Worm (Caenorhabditis elegans): ENCODE results near the gene tbx-31.

DNA sequence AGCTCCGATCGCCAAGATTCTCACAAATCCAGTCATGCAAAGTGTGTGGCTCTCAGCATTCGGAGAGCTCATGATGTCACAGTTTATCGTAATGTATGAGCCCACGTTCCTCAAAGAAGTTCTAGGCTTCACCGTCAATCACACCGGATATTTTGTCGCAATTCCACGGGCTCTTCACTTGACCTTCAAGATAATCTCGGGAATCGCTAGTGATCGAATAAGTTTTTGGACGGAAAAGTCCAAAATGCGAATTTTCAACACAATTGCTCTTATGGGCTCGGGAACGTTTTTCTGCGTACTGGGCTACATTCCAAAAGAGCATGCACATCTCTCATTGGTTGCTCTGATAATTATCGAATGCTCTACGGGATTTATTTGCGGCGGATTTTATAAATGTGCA lies 50.9 kb downstream of the tbx-31 start:
- TF ChIP-seq F26F4.8 (GFP tag; conservative IDR thresholded peaks at IDR 0.05) (no peak), skn-1 (tag; optimal IDR thresholded peaks at IDR 0.05) (no peak), mep-1 (tag; optimal IDR thresholded peaks at IDR 0.05) (no peak), Y48G9A.11 (GFP tag; IDR thresholded peaks at IDR 0.05) (no peak), F49E8.2 (tag; optimal IDR thresholded peaks at IDR 0.05; ENCODE audit: borderline replicate concordance) (no peak), egl-27 (tag; optimal IDR thresholded peaks at IDR 0.05) (no peak), pha-4 (GFP tag; IDR thresholded peaks at IDR 0.05) (no peak), pha-4 (tag; optimal IDR thresholded peaks at IDR 0.05) (no peak), rbr-2 (tag; optimal IDR thresholded peaks at IDR 0.05) (no peak), aha-1 (tag) (peak; percentile 79), unc-62 (GFP tag; optimal IDR thresholded peaks at IDR 0.05 in 1 of 2) (peak in 1 of 2 experiments; percentile 76), unc-62 (tag; optimal IDR thresholded peaks at IDR 0.05) (no peak), nhr-28 (tag; optimal IDR thresholded peaks at IDR 0.05) (no peak)
